Fruit fly (Drosophila melanogaster) whole organism: ENCODE data around the gene Pdp1.

ENCODE experiments used
- CG8478 ChIP-seq: fragments of >200 bp; optimal IDR thresholded peaks from 2 replicates; lab custom pipeline; 2018; ENCODE audit warnings: inconsistent platforms
- Dll ChIP-seq: fragments of >200 bp; optimal IDR thresholded peaks from 2 replicates; lab custom pipeline; 2017
- EcR ChIP-seq, 2 experiments: fragments of >200 bp; optimal IDR thresholded peaks; 2 replicates each; lab custom pipeline; 2017; ENCODE audit warnings: missing biosample characterization in 2 of 2, missing genetic modification characterization in 2 of 2, missing genetic modification reagents in 2 of 2
- pan ChIP-seq: fragments of >200 bp; optimal IDR thresholded peaks from 2 replicates; lab custom pipeline; 2017
- psq ChIP-seq: fragments of >200 bp; optimal IDR thresholded peaks from 2 replicates; lab custom pipeline; 2017
- usp ChIP-seq: fragments of >200 bp; optimal IDR thresholded peaks from 2 replicates; lab custom pipeline; 2017; ENCODE audit warnings: missing biosample characterization, missing genetic modification characterization, mixed read lengths

DNA sequence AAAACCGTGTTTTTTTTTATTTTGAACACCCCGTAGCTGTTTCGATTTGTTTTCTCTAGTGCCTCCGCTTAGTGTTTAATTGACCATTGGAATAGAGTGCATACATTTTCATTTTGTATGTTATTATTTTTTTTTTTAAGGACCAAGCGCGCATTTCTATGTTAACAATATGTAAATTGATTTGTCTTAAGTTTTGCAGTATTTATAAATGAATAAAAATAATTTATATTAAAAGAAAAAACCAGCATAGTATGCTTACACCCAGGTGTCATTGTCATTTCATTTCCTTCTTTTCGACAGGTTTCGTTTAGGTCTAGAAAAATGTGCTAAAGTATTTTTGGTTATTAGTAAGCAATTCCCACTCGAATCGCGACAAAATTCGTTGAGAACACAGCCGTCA, 27.4 kb upstream of the Pdp1 start, which contains the start of gene eIF4E5:
- no peak for TF ChIP-seq EcR (GFP tag; optimal IDR thresholded peaks at IDR 0.05; lab: Kevin White, UChicago)
- no peak for TF ChIP-seq CG8478 (lab: Kevin White, UChicago)
- TF ChIP-seq psq (lab: Kevin White, UChicago): no peak
- TF ChIP-seq pan (lab: Kevin White, UChicago): no peak
- no peak for TF ChIP-seq usp
- TF ChIP-seq Dll: no peak
